Worm (Caenorhabditis elegans) whole organism, L4 larva: ENCODE results near the gene ceh-43.

ENCODE experiments used
- ceh-44 ChIP-seq: fragments of 200-800 bp; sonication (Bioruptor generic); IDR thresholded peaks from 2 replicates; pipeline ENCODE4 v1.3.6; 2022; ENCODE audit warnings: missing genetic modification reagents, missing genetic modification characterization, missing compliant biosample characterization
- ceh-82 ChIP-seq: sonication (generic microtip); optimal IDR thresholded peaks from 2 replicates; lab custom pipeline; 2017; ENCODE audit warnings: missing biosample characterization, missing genetic modification characterization
- ces-1 ChIP-seq: fragments of 150-350 bp; sonication (generic microtip); optimal IDR thresholded peaks from 4 replicates; lab custom pipeline; 2014; ENCODE audit warnings: missing biosample characterization, missing genetic modification reagents, missing genetic modification characterization
- dmd-8 ChIP-seq: fragments of 200-800 bp; sonication (Bioruptor generic); IDR thresholded peaks from 2 replicates; pipeline ENCODE4 v1.3.6; 2022; ENCODE audit warnings: missing genetic modification characterization, missing compliant biosample characterization
- lin-38 ChIP-seq: fragments of 200-800 bp; sonication (Bioruptor generic); IDR thresholded peaks from 2 replicates; pipeline ENCODE4 v1.3.6; 2022; ENCODE audit warnings: missing genetic modification reagents, missing genetic modification characterization, missing compliant biosample characterization
- madf-9 ChIP-seq: fragments of 200-800 bp; sonication (Bioruptor generic); conservative IDR thresholded peaks from 2 replicates; pipeline ENCODE4 v1.3.6; 2022; ENCODE audit warnings: missing genetic modification reagents, missing genetic modification characterization, missing compliant biosample characterization
- mxl-2 ChIP-seq: fragments of 200-800 bp; sonication (Bioruptor generic); conservative IDR thresholded peaks from 2 replicates; pipeline ENCODE4 v1.3.6; 2022; ENCODE audit warnings: missing genetic modification reagents, missing genetic modification characterization, missing compliant biosample characterization
- nhr-42 ChIP-seq: fragments of 200-800 bp; sonication (Bioruptor generic); IDR thresholded peaks from 2 replicates; pipeline ENCODE4 v1.3.6; 2022; ENCODE audit warnings: missing genetic modification characterization, missing compliant biosample characterization
- pha-4 ChIP-seq, 2 experiments: fragments of 150-350 bp in 1 of 2; fragments of 200-800 bp in 1 of 2; sonication (Bioruptor generic) in 1 of 2; IDR thresholded peaks in 1 of 2; optimal IDR thresholded peaks in 1 of 2; 2 replicates each; pipeline versions ENCODE4 v1.3.6 to Lab custom; 2014 to 2022; ENCODE audit warnings: missing genetic modification characterization in 2 of 2, missing genetic modification reagents in 2 of 2, missing biosample characterization in 1 of 2, missing compliant biosample characterization in 1 of 2
- pqm-1 ChIP-seq: sonication (generic microtip); optimal IDR thresholded peaks from 2 replicates; lab custom pipeline; 2017; ENCODE audit warnings: missing biosample characterization, missing genetic modification characterization
- unc-130 ChIP-seq: sonication (generic microtip); optimal IDR thresholded peaks from 2 replicates; lab custom pipeline; 2016; ENCODE audit warnings: missing genetic modification reagents, missing genetic modification characterization, missing compliant biosample characterization

DNA sequence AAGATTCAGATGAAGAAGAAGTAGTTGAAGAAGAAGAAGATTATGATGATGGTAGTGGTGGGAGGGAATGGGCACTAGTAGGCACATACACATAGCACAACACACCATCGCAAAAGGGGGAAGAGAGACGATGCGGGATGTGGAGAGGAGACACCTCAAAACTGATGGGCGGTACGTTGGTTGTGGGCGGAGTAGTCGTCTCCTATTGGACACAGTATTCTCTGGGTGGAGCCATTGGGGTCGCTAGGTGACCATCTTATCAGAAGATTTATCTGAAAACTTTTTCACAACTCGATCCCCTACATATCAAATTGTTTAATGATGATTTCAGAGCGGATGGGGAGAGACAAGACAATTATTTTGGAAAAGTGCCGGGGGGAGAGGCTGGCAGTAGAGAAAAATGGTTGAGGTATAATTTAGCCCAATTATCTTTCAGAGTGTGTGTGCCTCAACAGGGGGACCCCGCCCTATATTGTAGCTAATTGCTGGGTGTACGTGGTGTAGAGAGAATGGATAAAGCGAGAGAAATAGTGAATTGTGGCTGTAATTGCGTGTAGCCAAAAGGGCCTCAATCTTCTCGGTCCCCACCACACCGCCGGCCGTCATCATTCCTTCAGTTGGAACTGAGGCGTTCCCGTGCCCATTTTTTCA lies 1.2 kb upstream of the ceh-43 start:
- TF ChIP-seq ceh-44 (no peak), mxl-2 (GFP tag; lab: Robert Waterston, UW) (no peak), pqm-1 (tag; lab: Kevin White, UChicago) (no peak), ceh-82 (tag; lab: Kevin White, UChicago) (no peak), dmd-8 (GFP tag; lab: Robert Waterston, UW) (no peak), nhr-42 (GFP tag; lab: Robert Waterston, UW) (no peak), madf-9 (no peak), lin-38 (GFP tag; lab: Robert Waterston, UW) (no peak), unc-130 (GFP tag; lab: Kevin White, UChicago) (no peak), ces-1 (GFP tag; lab: Kevin White, UChicago) (no peak), pha-4 (GFP tag; IDR thresholded peaks at IDR 0.05; lab: Robert Waterston, UW) (no peak), pha-4 (tag; optimal IDR thresholded peaks at IDR 0.05; lab: Kevin White, UChicago) (no peak)
